Worm (Caenorhabditis elegans) whole organism, young adult: ENCODE data around the gene srx-17.

Experiments
- B0019.2 ChIP-seq: fragments of 200-800 bp; sonication (Bioruptor generic); conservative IDR thresholded peaks from 2 replicates; pipeline ENCODE4 v1.3.6; 2022; ENCODE audit warnings: missing genetic modification reagents, missing genetic modification characterization, missing compliant biosample characterization
- B0336.3 ChIP-seq: fragments of 200-800 bp; sonication (Bioruptor generic); IDR thresholded peaks from 2 replicates; pipeline ENCODE4 v1.3.6; 2022; ENCODE audit warnings: missing genetic modification characterization, missing compliant biosample characterization
- D2030.7 ChIP-seq: fragments of 200-800 bp; sonication (Bioruptor generic); IDR thresholded peaks from 2 replicates; pipeline ENCODE4 v1.3.6; 2022; ENCODE audit warnings: missing genetic modification reagents, missing genetic modification characterization, missing compliant biosample characterization
- F10E7.11 ChIP-seq: sonication (generic microtip); optimal IDR thresholded peaks from 2 replicates; lab custom pipeline; 2017; ENCODE audit warnings: mild to moderate bottlenecking, missing genetic modification characterization, moderate library complexity, missing compliant biosample characterization
- F49E8.2 ChIP-seq: sonication (generic microtip); optimal IDR thresholded peaks from 3 replicates; lab custom pipeline; 2017; ENCODE audit warnings: missing genetic modification characterization, mild to moderate bottlenecking, missing compliant biosample characterization, antibody characterized with exemption, moderate library complexity; ENCODE audit not compliant: insufficient read depth
- F52B5.7 ChIP-seq: sonication (generic microtip); optimal IDR thresholded peaks from 2 replicates; lab custom pipeline; 2016; ENCODE audit warnings: mild to moderate bottlenecking, missing genetic modification characterization, missing compliant biosample characterization
- F57A8.1 ChIP-seq: fragments of 200-800 bp; sonication (Bioruptor generic); optimal IDR thresholded peaks from 2 replicates; lab custom pipeline; 2018; ENCODE audit warnings: mild to moderate bottlenecking, missing genetic modification characterization, moderate library complexity, missing compliant biosample characterization
- F57C9.4 ChIP-seq: sonication (generic microtip); optimal IDR thresholded peaks from 2 replicates; lab custom pipeline; 2017; ENCODE audit warnings: mild to moderate bottlenecking, missing genetic modification characterization, missing compliant biosample characterization
- K12H6.12 ChIP-seq: fragments of 200-800 bp; sonication (Bioruptor generic); optimal IDR thresholded peaks from 2 replicates; lab custom pipeline; 2018; ENCODE audit warnings: mild to moderate bottlenecking, missing genetic modification characterization, missing compliant biosample characterization
- Y53F4B.3 ChIP-seq: fragments of 200-800 bp; sonication (Bioruptor generic); IDR thresholded peaks from 2 replicates; pipeline ENCODE4 v1.3.6; 2022; ENCODE audit warnings: missing genetic modification reagents, missing genetic modification characterization, missing compliant biosample characterization
- Y56A3A.18 ChIP-seq: fragments of 200-800 bp; sonication (Bioruptor generic); IDR thresholded peaks from 2 replicates; pipeline ENCODE4 v1.3.6; 2022; ENCODE audit warnings: missing genetic modification reagents, missing genetic modification characterization, missing compliant biosample characterization
- Y67H2A.10 ChIP-seq: fragments of 200-800 bp; sonication (Bioruptor generic); conservative IDR thresholded peaks from 2 replicates; pipeline ENCODE4 v1.3.6; 2022; ENCODE audit warnings: missing genetic modification reagents, missing genetic modification characterization, missing compliant biosample characterization
- aptf-3 ChIP-seq: fragments of 200-800 bp; sonication (Bioruptor generic); IDR thresholded peaks from 2 replicates; pipeline ENCODE4 v1.3.6; 2022; ENCODE audit warnings: missing genetic modification characterization, missing compliant biosample characterization
- ccch-3 ChIP-seq: fragments of 200-800 bp; sonication (Bioruptor generic); optimal IDR thresholded peaks from 2 replicates; lab custom pipeline; 2018; ENCODE audit warnings: mild to moderate bottlenecking, missing genetic modification characterization, missing compliant biosample characterization
- ceh-79 ChIP-seq: sonication (generic microtip); optimal IDR thresholded peaks from 2 replicates; lab custom pipeline; 2017; ENCODE audit warnings: mild to moderate bottlenecking, missing genetic modification characterization, missing compliant biosample characterization
- ceh-91 ChIP-seq: fragments of 200-800 bp; sonication (Bioruptor generic); IDR thresholded peaks from 2 replicates; pipeline ENCODE4 v1.3.6; 2022; ENCODE audit warnings: missing genetic modification reagents, missing genetic modification characterization, missing compliant biosample characterization
- chd-7 ChIP-seq: sonication (generic microtip); optimal IDR thresholded peaks from 2 replicates; lab custom pipeline; 2016; ENCODE audit warnings: mild to moderate bottlenecking, missing genetic modification characterization, moderate library complexity, missing compliant biosample characterization
- dpff-1 ChIP-seq: sonication (generic microtip); optimal IDR thresholded peaks from 2 replicates; lab custom pipeline; 2017; ENCODE audit warnings: mild to moderate bottlenecking, missing genetic modification characterization, missing compliant biosample characterization
- efl-1 ChIP-seq: fragments of 150-350 bp; optimal IDR thresholded peaks from 2 replicates; lab custom pipeline; 2014; ENCODE audit warnings: missing biosample characterization, missing genetic modification reagents, missing genetic modification characterization
- egrh-3 ChIP-seq: fragments of 200-800 bp; sonication (Bioruptor generic); IDR thresholded peaks from 2 replicates; pipeline ENCODE4 v1.3.6; 2022; ENCODE audit warnings: missing genetic modification reagents, missing genetic modification characterization, missing compliant biosample characterization
- him-1 ChIP-seq: sonication (generic microtip); optimal IDR thresholded peaks from 2 replicates; lab custom pipeline; 2016; ENCODE audit warnings: missing genotype, missing genetic modification reagents, missing genetic modification characterization, missing compliant biosample characterization
- hlh-12 ChIP-seq: sonication (generic microtip); optimal IDR thresholded peaks from 2 replicates; lab custom pipeline; 2016; ENCODE audit warnings: missing genetic modification characterization, missing compliant biosample characterization
- hlh-26 ChIP-seq: fragments of 200-800 bp; sonication (Bioruptor generic); conservative IDR thresholded peaks from 2 replicates; pipeline ENCODE4 v1.3.6; 2022; ENCODE audit warnings: missing genetic modification reagents, missing genetic modification characterization, missing compliant biosample characterization
- hrde-1 ChIP-seq: sonication (generic microtip); optimal IDR thresholded peaks from 2 replicates; lab custom pipeline; 2016; ENCODE audit warnings: missing genetic modification characterization, mild to moderate bottlenecking, missing compliant biosample characterization, moderate library complexity, missing genotype, missing genetic modification reagents, borderline replicate concordance
- hsf-1 ChIP-seq: fragments of 200-800 bp; sonication (Bioruptor generic); IDR thresholded peaks from 2 replicates; pipeline ENCODE4 v1.3.6; 2022; ENCODE audit warnings: missing genetic modification reagents, missing genetic modification characterization, missing compliant biosample characterization
- lin-26 ChIP-seq: fragments of 200-800 bp; sonication (Bioruptor generic); IDR thresholded peaks from 2 replicates; pipeline ENCODE4 v1.3.6; 2022; ENCODE audit warnings: missing genetic modification reagents, missing genetic modification characterization, missing compliant biosample characterization
- lin-40 ChIP-seq: sonication (generic microtip); optimal IDR thresholded peaks from 2 replicates; lab custom pipeline; 2016; ENCODE audit warnings: missing genetic modification characterization, mild to moderate bottlenecking, missing compliant biosample characterization, missing genotype, missing genetic modification reagents
- madf-10 ChIP-seq: sonication (generic microtip); optimal IDR thresholded peaks from 2 replicates; lab custom pipeline; 2016; ENCODE audit warnings: mild to moderate bottlenecking, missing genetic modification characterization, missing compliant biosample characterization
- madf-3 ChIP-seq: fragments of 200-800 bp; sonication (Bioruptor generic); IDR thresholded peaks from 2 replicates; pipeline ENCODE4 v1.3.6; 2022; ENCODE audit warnings: missing genetic modification reagents, missing genetic modification characterization, missing compliant biosample characterization
- mxl-1 ChIP-seq: sonication (generic microtip); optimal IDR thresholded peaks from 2 replicates; lab custom pipeline; 2016; ENCODE audit warnings: missing genetic modification characterization, missing compliant biosample characterization
- nfya-2 ChIP-seq: fragments of 200-800 bp; sonication (Bioruptor generic); IDR thresholded peaks from 2 replicates; pipeline ENCODE4 v1.3.6; 2022; ENCODE audit warnings: missing genetic modification reagents, missing genetic modification characterization, missing compliant biosample characterization
- nhr-120 ChIP-seq: fragments of 200-800 bp; sonication (Bioruptor generic); IDR thresholded peaks from 2 replicates; pipeline ENCODE4 v1.3.6; 2022; ENCODE audit warnings: missing genetic modification characterization, missing compliant biosample characterization
- nhr-80 ChIP-seq: sonication (generic microtip); optimal IDR thresholded peaks from 2 replicates; lab custom pipeline; 2016; ENCODE audit warnings: missing genetic modification characterization, missing compliant biosample characterization
- nhr-90 ChIP-seq: sonication (generic microtip); optimal IDR thresholded peaks from 2 replicates; lab custom pipeline; 2016; ENCODE audit warnings: missing genotype, mild to moderate bottlenecking, missing genetic modification characterization, missing compliant biosample characterization
- rcor-1 ChIP-seq: fragments of 200-800 bp; sonication (Bioruptor generic); IDR thresholded peaks from 2 replicates; pipeline ENCODE4 v1.3.6; 2022; ENCODE audit warnings: missing genetic modification reagents, missing genetic modification characterization, missing compliant biosample characterization
- repo-1 ChIP-seq: sonication (generic microtip); optimal IDR thresholded peaks from 2 replicates; lab custom pipeline; 2017; ENCODE audit warnings: mild to moderate bottlenecking, missing genetic modification characterization, missing compliant biosample characterization
- snpc-4 ChIP-seq, 5 experiments: fragments of 150-350 bp in 1 of 5; sonication (generic microtip) in 4 of 5; optimal IDR thresholded peaks; 2 replicates each; lab custom pipeline; 2014 to 2018; ENCODE audit warnings: missing genetic modification characterization in 5 of 5, missing biosample characterization in 3 of 5, antibody characterized with exemption in 2 of 5, mild to moderate bottlenecking in 2 of 5, missing compliant biosample characterization in 2 of 5, missing genotype in 2 of 5, moderate library complexity in 2 of 5, missing genetic modification reagents in 1 of 5
- tbx-9 ChIP-seq: sonication (generic microtip); optimal IDR thresholded peaks from 2 replicates; lab custom pipeline; 2016; ENCODE audit warnings: borderline replicate concordance, missing genetic modification characterization, inconsistent platforms, missing compliant biosample characterization
- tlf-1 ChIP-seq: fragments of 200-800 bp; sonication (Bioruptor generic); optimal IDR thresholded peaks from 2 replicates; lab custom pipeline; 2018; ENCODE audit warnings: mild to moderate bottlenecking, missing genetic modification characterization, missing compliant biosample characterization
- unc-62 ChIP-seq: fragments of 150-350 bp; optimal IDR thresholded peaks from 2 replicates; lab custom pipeline; 2014; ENCODE audit warnings: missing biosample characterization, missing genetic modification reagents, missing genetic modification characterization
- zfh-2 ChIP-seq: fragments of 200-800 bp; sonication (Bioruptor generic); conservative IDR thresholded peaks from 2 replicates; pipeline ENCODE4 v1.3.6; 2022; ENCODE audit warnings: missing genetic modification reagents, missing genetic modification characterization, missing compliant biosample characterization
- ztf-28 ChIP-seq: fragments of 200-800 bp; sonication (Bioruptor generic); IDR thresholded peaks from 2 replicates; pipeline ENCODE4 v1.3.6; 2022; ENCODE audit warnings: missing genetic modification reagents, missing genetic modification characterization, missing compliant biosample characterization
- ztf-3 ChIP-seq: fragments of 200-800 bp; sonication (Bioruptor generic); optimal IDR thresholded peaks from 2 replicates; lab custom pipeline; 2018; ENCODE audit warnings: mild to moderate bottlenecking, missing genetic modification characterization, missing compliant biosample characterization
- ztf-6 ChIP-seq: fragments of 200-800 bp; sonication (Bioruptor generic); IDR thresholded peaks from 2 replicates; pipeline ENCODE4 v1.3.6; 2022; ENCODE audit warnings: missing genetic modification reagents, missing genetic modification characterization, missing compliant biosample characterization

Gene srx-17

DNA sequence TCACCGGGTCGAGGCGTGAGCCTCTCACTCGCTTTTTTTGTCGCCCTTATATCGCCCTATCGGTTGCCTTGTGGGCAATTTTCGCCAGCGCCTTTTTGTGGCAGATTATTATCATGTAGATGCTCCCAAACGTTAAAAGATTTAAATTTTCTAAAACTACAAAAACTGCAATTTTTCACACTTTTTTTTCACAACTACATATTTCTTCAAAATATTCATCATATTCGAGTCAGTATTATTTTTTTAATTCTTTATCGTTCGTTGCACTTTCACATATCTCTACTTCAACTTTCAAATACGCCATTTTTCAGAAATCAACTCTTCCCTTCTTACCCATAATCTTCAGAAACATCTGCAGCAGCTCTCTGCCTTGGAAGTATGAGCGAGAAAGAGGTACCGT is 28.1 kb upstream of the srx-17 start, which contains the start of gene ceh-24:
TSS of gene ceh-24 (plus strand) at position 301 of the 400 bp plus-strand sequence.
- no peak for TF ChIP-seq snpc-4 (GFP tag; optimal IDR thresholded peaks at IDR 0.05; lab: Kevin White, UChicago)
- TF ChIP-seq snpc-4 (tag; optimal IDR thresholded peaks at IDR 0.05; lab: Kevin White, UChicago): no peak
- no peak for TF ChIP-seq him-1 (tag; lab: Kevin White, UChicago)
- TF ChIP-seq ccch-3: no peak
- no peak for TF ChIP-seq efl-1
- TF ChIP-seq rcor-1 (GFP tag; lab: Robert Waterston, UW): no peak
- no peak for TF ChIP-seq repo-1
- TF ChIP-seq zfh-2: no peak
- no peak for TF ChIP-seq nfya-2 (GFP tag; lab: Robert Waterston, UW)
- TF ChIP-seq F57A8.1: no peak
- no peak for TF ChIP-seq nhr-120 (GFP tag; lab: Robert Waterston, UW)
- no peak for TF ChIP-seq tlf-1 (GFP tag; lab: Kevin White, UChicago)
- no peak for TF ChIP-seq ceh-91 (GFP tag; lab: Robert Waterston, UW)
- no peak for TF ChIP-seq Y67H2A.10 (GFP tag; lab: Robert Waterston, UW)
- TF ChIP-seq K12H6.12 (tag; lab: Kevin White, UChicago): no peak

DNA sequence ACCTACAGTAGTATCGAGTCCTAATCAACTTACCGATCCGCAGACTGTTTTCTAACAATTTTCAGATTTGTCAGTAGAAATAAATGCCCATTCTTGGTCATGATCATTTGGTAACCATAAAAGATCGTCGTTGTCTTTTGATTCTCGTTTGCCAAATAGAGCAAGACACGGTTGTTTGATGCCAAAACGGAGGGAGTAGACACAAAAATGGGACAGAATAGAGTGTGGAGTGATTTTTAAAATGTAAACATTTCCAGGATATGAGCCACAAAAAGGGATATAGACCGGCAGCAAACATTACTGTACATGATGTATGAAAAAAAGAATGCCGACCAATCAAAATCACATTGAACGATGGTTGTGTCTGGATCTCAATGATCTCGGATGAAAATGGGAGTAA is 24.1 kb upstream of the srx-17 start, which contains the start of gene F55B12.2:
TSS of gene F55B12.2 (minus strand) at position 101 of the 400 bp plus-strand sequence.
- TF ChIP-seq zfh-2 (no peak), F57C9.4 (tag; lab: Kevin White, UChicago) (no peak), lin-40 (no peak), tlf-1 (GFP tag; lab: Kevin White, UChicago) (no peak), F10E7.11 (tag; lab: Kevin White, UChicago) (no peak), Y67H2A.10 (GFP tag; lab: Robert Waterston, UW) (no peak), Y53F4B.3 (GFP tag; lab: Robert Waterston, UW) (no peak), unc-62 (no peak), madf-3 (GFP tag; lab: Robert Waterston, UW) (no peak)

DNA sequence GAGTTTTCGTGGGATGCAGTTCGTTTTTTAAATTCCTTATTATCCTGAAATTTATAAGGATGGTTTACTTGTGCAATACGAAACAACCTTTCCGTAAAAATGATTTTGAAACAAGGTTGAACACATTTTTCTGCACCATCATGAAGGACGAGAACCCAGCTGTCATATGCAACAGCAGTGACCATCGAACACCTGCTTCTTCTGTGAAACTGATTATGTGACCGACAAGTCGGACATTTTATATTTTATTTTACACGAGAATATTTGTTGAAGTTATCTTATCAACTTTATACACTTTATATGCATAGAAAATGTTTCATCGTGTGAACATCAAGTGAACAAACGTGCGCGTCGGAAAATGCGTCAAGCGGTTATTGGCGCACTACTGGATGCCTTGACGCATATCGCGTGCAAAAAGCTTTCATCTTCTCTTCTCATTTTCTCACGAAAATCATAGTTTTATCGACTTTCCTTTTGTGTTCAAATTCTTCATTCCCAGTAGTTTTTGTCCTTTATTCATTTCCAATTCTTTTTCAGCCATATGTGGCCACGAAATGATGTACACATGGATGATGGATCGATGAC is 22.1 kb upstream of the srx-17 start, which contains the start of gene sel-10:
TSS of gene sel-10 (plus strand) at position 538 of the 585 bp plus-strand sequence.
- no peak for TF ChIP-seq tbx-9
- no peak for TF ChIP-seq lin-26 (GFP tag; lab: Robert Waterston, UW)
- no peak for TF ChIP-seq hsf-1 (GFP tag; lab: Robert Waterston, UW)
- TF ChIP-seq ceh-79 (tag; lab: Kevin White, UChicago): no peak
- TF ChIP-seq B0019.2 (GFP tag; lab: Robert Waterston, UW): no peak
- TF ChIP-seq F49E8.2 (tag; lab: Kevin White, UChicago): no peak
- TF ChIP-seq F52B5.7 (tag; lab: Kevin White, UChicago): no peak
- TF ChIP-seq nhr-80 (tag; lab: Kevin White, UChicago): peak; percentile 66
- TF ChIP-seq D2030.7: no peak
- no peak for TF ChIP-seq F10E7.11 (tag; lab: Kevin White, UChicago)
- TF ChIP-seq hlh-12: no peak
- no peak for TF ChIP-seq nhr-120 (GFP tag; lab: Robert Waterston, UW)
- TF ChIP-seq nhr-90: no peak
- peak; percentile 31; the same call in 1 of the 2 replicates for TF ChIP-seq rcor-1 (GFP tag; lab: Robert Waterston, UW)
- no peak for TF ChIP-seq egrh-3 (GFP tag; lab: Robert Waterston, UW)
- no peak for TF ChIP-seq aptf-3
- no peak for TF ChIP-seq ztf-3
- no peak for TF ChIP-seq B0336.3 (GFP tag; lab: Robert Waterston, UW)
- TF ChIP-seq ztf-6: no peak
- TF ChIP-seq repo-1: no peak
- TF ChIP-seq mxl-1 (tag; lab: Kevin White, UChicago): no peak
- TF ChIP-seq madf-10 (tag; lab: Kevin White, UChicago): no peak
- TF ChIP-seq chd-7: no peak
- no peak for TF ChIP-seq Y53F4B.3 (GFP tag; lab: Robert Waterston, UW)
- no peak for TF ChIP-seq lin-40
- no peak for TF ChIP-seq dpff-1 (tag; lab: Kevin White, UChicago)
- TF ChIP-seq hlh-26 (GFP tag; lab: Robert Waterston, UW): no peak
- TF ChIP-seq hrde-1 (tag; lab: Kevin White, UChicago): no peak
- TF ChIP-seq Y56A3A.18 (GFP tag; lab: Robert Waterston, UW): no peak
- no peak for TF ChIP-seq ztf-28 (GFP tag; lab: Robert Waterston, UW)
- no peak for TF ChIP-seq ceh-91 (GFP tag; lab: Robert Waterston, UW)
